Worm (Caenorhabditis elegans) whole organism, L4 larva: Measurements from ENCODE around the gene F41G3.3.

Experiments
- D1046.2 ChIP-seq: fragments of 200-800 bp; sonication (Bioruptor generic); IDR thresholded peaks from 2 replicates; pipeline ENCODE4 v1.3.6; 2022; ENCODE audit warnings: missing genetic modification characterization, missing compliant biosample characterization
- F10B5.3 ChIP-seq: sonication (generic microtip); optimal IDR thresholded peaks from 2 replicates; lab custom pipeline; 2016; ENCODE audit warnings: mild to moderate bottlenecking, missing genetic modification characterization, missing compliant biosample characterization
- F37D6.2 ChIP-seq: sonication (generic microtip); optimal IDR thresholded peaks from 2 replicates; lab custom pipeline; 2016; ENCODE audit warnings: mild to moderate bottlenecking, missing genetic modification characterization, missing compliant biosample characterization
- F49E8.2 ChIP-seq: sonication (generic microtip); optimal IDR thresholded peaks from 2 replicates; lab custom pipeline; 2016; ENCODE audit warnings: missing compliant biosample characterization, mild to moderate bottlenecking, missing genetic modification characterization, borderline replicate concordance
- T26A8.4 ChIP-seq: fragments of 200-800 bp; sonication (Bioruptor generic); IDR thresholded peaks from 2 replicates; pipeline ENCODE4 v1.3.6; 2022; ENCODE audit warnings: missing genetic modification characterization, missing compliant biosample characterization
- ZK546.5 ChIP-seq, 2 experiments: sonication (generic microtip); optimal IDR thresholded peaks; 2 replicates each; lab custom pipeline; 2017; ENCODE audit warnings: missing biosample characterization in 2 of 2, missing genetic modification characterization in 2 of 2
- ama-1 ChIP-seq: fragments of 150-350 bp; optimal IDR thresholded peaks from 2 replicates; lab custom pipeline; 2014; ENCODE audit warnings: inconsistent platforms, mixed read lengths
- arid-1 ChIP-seq: fragments of 200-800 bp; sonication (Bioruptor generic); conservative IDR thresholded peaks from 2 replicates; pipeline ENCODE4 v1.3.6; 2022; ENCODE audit warnings: missing genetic modification reagents, missing genetic modification characterization, missing compliant biosample characterization
- ceh-28 ChIP-seq: fragments of 150-350 bp; optimal IDR thresholded peaks from 2 replicates; lab custom pipeline; 2014; ENCODE audit warnings: missing biosample characterization, missing genetic modification reagents, missing genetic modification characterization
- ceh-44 ChIP-seq: fragments of 200-800 bp; sonication (Bioruptor generic); IDR thresholded peaks from 2 replicates; pipeline ENCODE4 v1.3.6; 2022; ENCODE audit warnings: missing genetic modification reagents, missing genetic modification characterization, missing compliant biosample characterization
- ceh-82 ChIP-seq: sonication (generic microtip); optimal IDR thresholded peaks from 2 replicates; lab custom pipeline; 2017; ENCODE audit warnings: missing biosample characterization, missing genetic modification characterization
- cey-2 ChIP-seq: sonication (generic microtip); optimal IDR thresholded peaks from 3 replicates; lab custom pipeline; 2017; ENCODE audit warnings: missing genetic modification characterization, mild to moderate bottlenecking, missing compliant biosample characterization, antibody characterized with exemption, borderline replicate concordance; ENCODE audit not compliant: insufficient read depth
- daf-12 ChIP-seq: fragments of 150-350 bp; optimal IDR thresholded peaks from 2 replicates; lab custom pipeline; 2014; ENCODE audit warnings: missing biosample characterization, missing genetic modification reagents, missing genetic modification characterization
- dmd-8 ChIP-seq: fragments of 200-800 bp; sonication (Bioruptor generic); IDR thresholded peaks from 2 replicates; pipeline ENCODE4 v1.3.6; 2022; ENCODE audit warnings: missing genetic modification characterization, missing compliant biosample characterization
- dpl-1 ChIP-seq: fragments of 150-350 bp; optimal IDR thresholded peaks from 2 replicates; lab custom pipeline; 2014; ENCODE audit warnings: missing biosample characterization, missing genetic modification reagents, missing genetic modification characterization
- egl-27 ChIP-seq: sonication (generic microtip); optimal IDR thresholded peaks from 3 replicates; lab custom pipeline; 2017; ENCODE audit warnings: missing biosample characterization, missing genetic modification reagents, missing genetic modification characterization
- egl-43 ChIP-seq: fragments of 200-800 bp; sonication (Bioruptor generic); IDR thresholded peaks from 2 replicates; pipeline ENCODE4 v1.3.6; 2022; ENCODE audit warnings: missing genetic modification reagents, missing genetic modification characterization, missing compliant biosample characterization
- gei-8 ChIP-seq: fragments of 200-800 bp; sonication (Bioruptor generic); optimal IDR thresholded peaks from 2 replicates; lab custom pipeline; 2018; ENCODE audit warnings: mild to moderate bottlenecking, missing genetic modification characterization, missing compliant biosample characterization
- hlh-11 ChIP-seq: fragments of 200-800 bp; sonication (Bioruptor generic); optimal IDR thresholded peaks from 2 replicates; lab custom pipeline; 2018; ENCODE audit warnings: mild to moderate bottlenecking, missing genetic modification characterization, missing compliant biosample characterization
- jun-1 ChIP-seq: fragments of 150-350 bp; optimal IDR thresholded peaks from 2 replicates; lab custom pipeline; 2014; ENCODE audit warnings: missing biosample characterization, missing genetic modification reagents, missing genetic modification characterization
- lin-1 ChIP-seq: fragments of 200-800 bp; sonication (Bioruptor generic); IDR thresholded peaks from 2 replicates; pipeline ENCODE4 v1.3.6; 2022; ENCODE audit warnings: missing genetic modification reagents, missing genetic modification characterization, missing compliant biosample characterization
- lin-13 ChIP-seq: fragments of 150-350 bp; optimal IDR thresholded peaks from 2 replicates; lab custom pipeline; 2014; ENCODE audit warnings: missing biosample characterization, missing genetic modification reagents, missing genetic modification characterization
- lin-15B ChIP-seq: fragments of 150-350 bp; sonication (generic microtip); optimal IDR thresholded peaks from 3 replicates; lab custom pipeline; 2014; ENCODE audit warnings: missing biosample characterization, missing genetic modification characterization
- lin-39 ChIP-seq: fragments of 150-350 bp; optimal IDR thresholded peaks from 2 replicates; lab custom pipeline; 2014; ENCODE audit warnings: missing biosample characterization, missing genetic modification reagents, missing genetic modification characterization
- lsy-2 ChIP-seq, 2 experiments: fragments of 150-350 bp in 1 of 2; sonication (generic microtip) in 1 of 2; optimal IDR thresholded peaks; 2 replicates each; lab custom pipeline; 2014 to 2017; ENCODE audit warnings: missing biosample characterization in 2 of 2, missing genetic modification characterization in 2 of 2
- mdl-1 ChIP-seq, 2 experiments: fragments of 150-350 bp in 1 of 2; sonication (generic microtip) in 1 of 2; optimal IDR thresholded peaks; 2 replicates each; lab custom pipeline; 2014 to 2017; ENCODE audit warnings: missing biosample characterization in 2 of 2, missing genetic modification characterization in 2 of 2
- mep-1 ChIP-seq: fragments of 150-350 bp; sonication (generic microtip); optimal IDR thresholded peaks from 3 replicates; lab custom pipeline; 2014; ENCODE audit warnings: missing biosample characterization, missing genetic modification characterization
- mxl-3 ChIP-seq: fragments of 200-800 bp; sonication (Bioruptor generic); optimal IDR thresholded peaks from 2 replicates; lab custom pipeline; 2018; ENCODE audit warnings: mild to moderate bottlenecking, missing genetic modification characterization, missing compliant biosample characterization
- nhr-102 ChIP-seq: sonication (generic microtip); optimal IDR thresholded peaks from 2 replicates; lab custom pipeline; 2016; ENCODE audit warnings: mild to moderate bottlenecking, missing genetic modification characterization, moderate library complexity, missing compliant biosample characterization
- nhr-111 ChIP-seq: fragments of 200-800 bp; sonication (Bioruptor generic); optimal IDR thresholded peaks from 2 replicates; lab custom pipeline; 2018; ENCODE audit warnings: mild to moderate bottlenecking, missing genetic modification characterization, missing compliant biosample characterization
- nhr-25 ChIP-seq: sonication (generic microtip); optimal IDR thresholded peaks from 2 replicates; lab custom pipeline; 2017; ENCODE audit warnings: missing genetic modification characterization, mild to moderate bottlenecking, missing compliant biosample characterization, antibody characterized with exemption, moderate library complexity, borderline replicate concordance; ENCODE audit not compliant: insufficient read depth
- nhr-41 ChIP-seq: fragments of 200-800 bp; sonication (Bioruptor generic); IDR thresholded peaks from 2 replicates; pipeline ENCODE4 v1.3.6; 2022; ENCODE audit warnings: missing genetic modification reagents, missing genetic modification characterization, missing compliant biosample characterization
- nhr-42 ChIP-seq: fragments of 200-800 bp; sonication (Bioruptor generic); IDR thresholded peaks from 2 replicates; pipeline ENCODE4 v1.3.6; 2022; ENCODE audit warnings: missing genetic modification characterization, missing compliant biosample characterization
- pqm-1 ChIP-seq: sonication (generic microtip); optimal IDR thresholded peaks from 2 replicates; lab custom pipeline; 2017; ENCODE audit warnings: missing biosample characterization, missing genetic modification characterization
- saeg-2 ChIP-seq: fragments of 200-800 bp; sonication (Bioruptor generic); IDR thresholded peaks from 2 replicates; pipeline ENCODE4 v1.3.6; 2022; ENCODE audit warnings: missing genetic modification reagents, missing genetic modification characterization, missing compliant biosample characterization
- skn-1 ChIP-seq: fragments of 150-350 bp; optimal IDR thresholded peaks from 2 replicates; lab custom pipeline; 2014; ENCODE audit warnings: missing biosample characterization, missing genetic modification characterization
- snpc-1.2 ChIP-seq: fragments of 200-800 bp; sonication (Bioruptor generic); IDR thresholded peaks from 2 replicates; pipeline ENCODE4 v1.3.6; 2022; ENCODE audit warnings: missing genetic modification reagents, missing genetic modification characterization, missing compliant biosample characterization
- unc-130 ChIP-seq: sonication (generic microtip); optimal IDR thresholded peaks from 2 replicates; lab custom pipeline; 2016; ENCODE audit warnings: missing genetic modification reagents, missing genetic modification characterization, missing compliant biosample characterization
- unc-62 ChIP-seq, 3 experiments: fragments of 150-350 bp in 1 of 3; sonication (generic microtip); optimal IDR thresholded peaks in 2 of 3; peaks in 1 of 3; 1 replicate in 1 of 3; 2 replicates in 2 of 3; lab custom pipeline; 2014 to 2017; ENCODE audit warnings: missing biosample characterization in 3 of 3, missing genetic modification characterization in 3 of 3, missing genetic modification reagents in 3 of 3, missing genotype in 1 of 3
- zfp-2 ChIP-seq: sonication (generic microtip); optimal IDR thresholded peaks from 2 replicates; lab custom pipeline; 2016; ENCODE audit warnings: mild to moderate bottlenecking, missing genetic modification characterization, missing compliant biosample characterization
- ztf-11 ChIP-seq: fragments of 150-350 bp; optimal IDR thresholded peaks from 2 replicates; lab custom pipeline; 2014; ENCODE audit warnings: missing biosample characterization, missing genetic modification characterization

The F41G3.3 gene

ce11 chrII:6741428-6741827 is 14.9 kb upstream of the F41G3.3 start, which contains the start of gene exos-8 (continued):
- TF ChIP-seq skn-1 (tag; lab: Kevin White, UChicago) (no peak), mxl-3 (GFP tag; lab: Kevin White, UChicago) (peak; percentile 59), nhr-42 (GFP tag; lab: Robert Waterston, UW) (no peak)

DNA sequence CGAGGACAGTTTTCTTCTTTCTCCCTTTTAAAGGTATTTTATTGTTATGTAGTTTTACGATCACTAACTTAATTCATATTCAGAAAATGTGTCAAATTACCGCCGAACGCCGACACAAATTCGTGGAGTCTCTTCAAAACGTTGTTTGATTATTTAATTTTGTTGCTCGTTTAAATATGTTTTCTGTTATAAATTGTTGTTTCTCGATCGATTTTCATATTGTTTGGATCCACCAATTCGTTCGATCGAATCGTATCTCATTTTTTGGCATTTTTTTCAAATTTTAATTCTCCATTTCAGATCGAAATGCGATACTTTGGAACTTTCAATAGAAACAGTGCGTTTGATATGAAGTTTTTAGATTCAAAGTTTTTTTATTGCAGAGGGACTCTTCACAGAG is 13.7 kb upstream of the F41G3.3 start, which contains the start of gene F41G3.6:
Gene F41G3.6 (plus strand): TSS at position 301 of the 400 bp plus-strand sequence.
- TF ChIP-seq lin-15B = no peak
- TF ChIP-seq D1046.2 (GFP tag; lab: Robert Waterston, UW) = no peak
- TF ChIP-seq ceh-28 (tag; lab: Kevin White, UChicago) = no peak
- TF ChIP-seq nhr-41 (GFP tag; lab: Robert Waterston, UW) = no peak
- TF ChIP-seq ztf-11 (tag; lab: Kevin White, UChicago) = no peak
- TF ChIP-seq mdl-1 (tag; optimal IDR thresholded peaks at IDR 0.05; lab: Kevin White, UChicago) = no peak
- no peak for TF ChIP-seq ZK546.5 (tag; optimal IDR thresholded peaks at IDR 0.05; lab: Kevin White, UChicago)
- TF ChIP-seq F37D6.2 (tag; lab: Kevin White, UChicago) = no peak
- no peak for TF ChIP-seq lin-39 (tag; lab: Kevin White, UChicago)
- TF ChIP-seq pqm-1 (tag; lab: Kevin White, UChicago) = no peak
- TF ChIP-seq ceh-44 = no peak
- no peak for TF ChIP-seq T26A8.4 (GFP tag; lab: Robert Waterston, UW)

DNA sequence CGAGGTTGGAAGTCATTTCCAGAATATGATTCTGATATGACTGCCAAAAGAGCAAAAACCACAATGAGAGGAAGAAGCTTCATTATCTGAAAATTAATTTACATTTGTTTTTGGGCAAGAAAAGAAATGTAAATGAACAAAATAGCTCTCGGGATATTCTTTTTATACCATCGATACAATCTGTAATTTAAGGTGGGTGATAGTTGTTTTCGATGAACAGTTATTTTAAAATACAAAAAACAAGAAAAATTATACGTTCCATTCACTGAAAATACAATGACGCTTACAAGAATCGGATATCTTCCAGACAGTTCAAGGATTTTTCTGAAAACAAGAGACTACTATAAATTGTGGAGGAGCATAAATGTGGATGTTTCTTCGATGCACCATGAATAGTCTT is 11.7 kb upstream of the F41G3.3 start, which contains the start of gene ins-15:
Gene ins-15 (minus strand): TSS at position 101 of the 400 bp plus-strand sequence.
- TF ChIP-seq hlh-11 (tag; lab: Kevin White, UChicago) (no peak), snpc-1.2 (GFP tag; lab: Robert Waterston, UW) (no peak), arid-1 (GFP tag; lab: Robert Waterston, UW) (no peak), lsy-2 (tag; optimal IDR thresholded peaks at IDR 0.05; lab: Kevin White, UChicago) (no peak), ceh-44 (no peak), gei-8 (GFP tag; lab: Kevin White, UChicago) (no peak), nhr-111 (no peak), ztf-11 (tag; lab: Kevin White, UChicago) (no peak), egl-43 (GFP tag; lab: Robert Waterston, UW) (no peak), cey-2 (tag; lab: Kevin White, UChicago) (no peak), nhr-102 (tag; lab: Kevin White, UChicago) (no peak), saeg-2 (no peak), F10B5.3 (tag; lab: Kevin White, UChicago) (no peak), dpl-1 (no peak), mep-1 (tag; lab: Kevin White, UChicago) (no peak), ama-1 (no peak), jun-1 (tag; lab: Kevin White, UChicago) (no peak), ceh-82 (tag; lab: Kevin White, UChicago) (no peak), unc-130 (GFP tag; lab: Kevin White, UChicago) (no peak)

ce11 chrII:6745783-6746182 is 10.5 kb upstream of the F41G3.3 start, which contains the start of gene ins-14:
ins-14 (minus strand) TSS chrII:6745814.
- TF ChIP-seq zfp-2 (tag; lab: Kevin White, UChicago) (no peak), unc-62 (GFP tag; optimal IDR thresholded peaks at IDR 0.05 in 1 of 2; lab: Kevin White, UChicago) (no peak), unc-62 (tag; optimal IDR thresholded peaks at IDR 0.05; lab: Kevin White, UChicago) (no peak), lin-13 (GFP tag; lab: Kevin White, UChicago) (no peak), unc-130 (GFP tag; lab: Kevin White, UChicago) (no peak), egl-27 (tag; lab: Kevin White, UChicago) (no peak), F49E8.2 (tag; lab: Kevin White, UChicago) (no peak), dmd-8 (no peak), lin-1 (no peak), daf-12 (tag; lab: Kevin White, UChicago) (no peak), nhr-25 (no peak)
- TF ChIP-seq, all 104 proteins: peak for 0
